Worm (Caenorhabditis elegans): ENCODE measurements around the gene C17C3.11.

The C17C3.11 gene

DNA sequence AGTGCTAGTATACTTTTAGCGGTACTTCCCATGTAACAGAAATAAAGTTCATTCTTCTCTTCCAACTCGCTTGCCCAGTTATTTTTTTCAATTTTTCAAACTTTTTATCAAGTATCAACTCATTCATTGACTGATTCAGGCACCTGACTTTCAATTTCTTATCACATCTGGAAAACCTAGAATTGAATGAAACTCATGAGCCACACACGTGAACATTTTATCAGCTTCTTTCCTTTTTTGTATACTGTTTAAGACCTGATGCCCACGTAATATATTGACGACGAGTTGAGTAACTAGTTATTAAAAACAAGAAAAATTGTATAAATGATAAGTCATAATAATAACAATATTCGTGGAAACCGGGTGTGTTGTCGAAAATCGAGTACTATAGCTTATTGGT is 15.9 kb downstream of the C17C3.11 start:
- TF ChIP-seq ahr-1 (tag; optimal IDR thresholded peaks at IDR 0.05) (no peak), C38D4.7 (GFP tag; optimal IDR thresholded peaks at IDR 0.05) (no peak), ceh-19 (GFP tag; optimal IDR thresholded peaks at IDR 0.05) (no peak), unc-55 (GFP tag; optimal IDR thresholded peaks at IDR 0.05) (no peak), elt-2 (tag; optimal IDR thresholded peaks at IDR 0.05) (no peak), syd-9 (tag; optimal IDR thresholded peaks at IDR 0.05) (no peak), T23F11.4 (GFP tag; optimal IDR thresholded peaks at IDR 0.05) (no peak), ama-1 (optimal IDR thresholded peaks at IDR 0.05) (no peak), hlh-6 (tag; optimal IDR thresholded peaks at IDR 0.05) (no peak), pqm-1 (tag; optimal IDR thresholded peaks at IDR 0.05) (no peak), Y22D7AL.16 (tag; optimal IDR thresholded peaks at IDR 0.05) (no peak), pha-4 (tag; optimal IDR thresholded peaks at IDR 0.05) (no peak), ztf-16 (tag; optimal IDR thresholded peaks at IDR 0.05) (no peak), hlh-8 (tag; optimal IDR thresholded peaks at IDR 0.05) (no peak), dve-1 (tag; optimal IDR thresholded peaks at IDR 0.05) (no peak), fax-1 (tag; optimal IDR thresholded peaks at IDR 0.05) (no peak)

DNA sequence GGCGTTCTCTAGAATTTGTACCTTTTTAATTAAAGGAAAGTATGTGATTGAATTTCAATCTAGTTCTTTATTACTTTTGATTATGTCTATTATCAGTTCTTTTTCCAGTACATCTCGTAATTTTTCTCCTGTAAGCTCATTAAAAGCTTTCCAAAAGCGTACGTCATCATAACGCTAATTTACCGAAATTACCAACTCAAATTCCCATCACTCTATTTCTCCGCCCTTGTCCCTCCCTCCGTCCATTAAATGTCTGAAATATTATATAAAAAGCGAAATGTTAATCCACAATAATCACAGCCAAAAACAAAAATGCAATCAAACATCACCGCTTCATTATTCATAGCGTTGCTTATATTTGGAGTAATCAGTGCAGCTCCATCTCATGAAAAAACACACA is 16.7 kb downstream of the C17C3.11 start, which contains the start of gene ins-12:
Gene ins-12, plus strand, starts transcription at position 301 of the 400 bp plus-strand sequence.
- TF ChIP-seq ztf-16 (tag; optimal IDR thresholded peaks at IDR 0.05) (no peak), pros-1 (tag; optimal IDR thresholded peaks at IDR 0.05) (no peak), pax-1 (tag; optimal IDR thresholded peaks at IDR 0.05) (no peak), K02D7.2 (tag; optimal IDR thresholded peaks at IDR 0.05) (no peak), unc-42 (tag; optimal IDR thresholded peaks at IDR 0.05) (no peak), ceh-6 (GFP tag; optimal IDR thresholded peaks at IDR 0.05) (no peak)

DNA sequence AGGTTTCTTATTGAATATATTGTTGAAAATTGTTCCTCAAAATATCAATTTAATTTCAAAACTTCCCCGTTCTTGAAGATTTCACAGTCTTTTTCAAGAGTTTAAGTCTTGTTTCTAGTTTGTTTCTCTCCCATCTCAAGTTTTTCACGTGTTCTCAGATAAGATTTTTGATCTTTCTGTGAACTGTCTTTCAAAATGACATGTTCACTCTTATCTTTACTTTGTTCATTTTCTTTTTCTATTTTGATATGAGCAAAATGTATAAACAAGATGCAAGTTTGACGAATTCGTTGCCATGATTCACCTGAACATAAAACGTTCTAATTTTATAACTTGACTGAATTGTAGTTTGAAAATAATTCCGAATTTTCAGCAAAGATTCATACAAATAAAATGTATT is 17.2 kb downstream of the C17C3.11 start:
- TF ChIP-seq ceh-31 (tag; optimal IDR thresholded peaks at IDR 0.05): no peak
- TF ChIP-seq ceh-14 (tag; optimal IDR thresholded peaks at IDR 0.05): no peak
- TF ChIP-seq unc-42 (tag; optimal IDR thresholded peaks at IDR 0.05): no peak
- TF ChIP-seq unc-86 (tag; optimal IDR thresholded peaks at IDR 0.05): no peak
- TF ChIP-seq ama-1 (optimal IDR thresholded peaks at IDR 0.05): no peak
- no peak for TF ChIP-seq lim-6 (tag; optimal IDR thresholded peaks at IDR 0.05)
- TF ChIP-seq ets-4 (tag; optimal IDR thresholded peaks at IDR 0.05): no peak
- TF ChIP-seq dve-1 (tag; optimal IDR thresholded peaks at IDR 0.05): no peak
- no peak for TF ChIP-seq lin-11 (tag; optimal IDR thresholded peaks at IDR 0.05)
- no peak for TF ChIP-seq ceh-18 (tag; optimal IDR thresholded peaks at IDR 0.05)
- TF ChIP-seq pqm-1 (tag; optimal IDR thresholded peaks at IDR 0.05): no peak
- TF ChIP-seq ceh-48 (tag; optimal IDR thresholded peaks at IDR 0.05): no peak
- TF ChIP-seq ceh-2 (tag; optimal IDR thresholded peaks at IDR 0.05): no peak
- no peak for TF ChIP-seq fkh-6 (tag; optimal IDR thresholded peaks at IDR 0.05)
- TF ChIP-seq ceh-6 (GFP tag; optimal IDR thresholded peaks at IDR 0.05): no peak
- TF ChIP-seq madf-2 (tag; optimal IDR thresholded peaks at IDR 0.05): no peak
- no peak for TF ChIP-seq pha-2 (tag; optimal IDR thresholded peaks at IDR 0.05)

DNA sequence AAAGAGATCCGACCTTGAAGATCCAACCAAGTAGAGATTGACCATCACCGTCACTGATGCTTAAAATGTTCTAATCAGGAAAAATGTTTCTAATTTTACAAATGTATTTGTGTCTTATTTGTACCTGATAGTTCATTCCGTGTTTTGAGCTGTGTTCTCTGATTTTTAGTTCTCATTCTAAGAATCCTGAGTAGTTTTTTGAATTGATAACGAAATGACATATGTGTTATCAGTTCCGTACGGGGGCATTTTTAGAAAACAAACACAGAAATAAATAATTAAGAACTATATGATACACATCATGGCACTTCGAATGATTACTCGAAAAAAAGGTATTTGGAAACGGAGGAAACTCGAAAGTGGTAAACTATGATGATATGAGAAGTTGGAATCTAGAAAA is 17.9 kb downstream of the C17C3.11 start:
- TF ChIP-seq unc-3 (GFP tag; conservative IDR thresholded peaks at IDR 0.05): no peak
- no peak for TF ChIP-seq unc-3 (tag; optimal IDR thresholded peaks at IDR 0.05)
- TF ChIP-seq pag-3 (tag; optimal IDR thresholded peaks at IDR 0.05; ENCODE audit: borderline replicate concordance): no peak
- no peak for TF ChIP-seq lim-6 (tag; optimal IDR thresholded peaks at IDR 0.05)
- no peak for TF ChIP-seq elt-2 (tag; optimal IDR thresholded peaks at IDR 0.05)
- TF ChIP-seq ceh-45 (GFP tag; IDR thresholded peaks at IDR 0.05): no peak
- no peak for TF ChIP-seq lin-11 (tag; optimal IDR thresholded peaks at IDR 0.05)
- TF ChIP-seq Y22D7AL.16 (tag; optimal IDR thresholded peaks at IDR 0.05): no peak

DNA sequence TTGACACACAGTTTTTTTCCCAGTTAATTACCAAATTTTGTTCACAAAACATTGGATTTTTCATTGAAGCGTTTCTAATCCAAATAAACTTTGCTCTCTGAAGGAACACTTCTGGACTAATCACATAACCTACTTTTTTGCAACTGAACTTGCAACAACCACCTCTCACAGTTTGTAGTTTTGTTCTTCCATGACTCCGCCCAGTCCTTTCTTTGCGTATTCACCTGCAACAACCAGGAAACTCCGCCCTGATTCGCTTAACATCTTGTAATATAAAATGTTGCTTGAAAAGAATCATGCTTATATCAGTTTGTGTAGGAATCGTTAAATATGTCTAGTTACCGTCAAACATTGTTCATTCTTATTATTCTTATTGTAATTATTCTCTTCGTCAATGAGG is 18.8 kb downstream of the C17C3.11 start, which contains the start of gene ins-11:
Gene ins-11, plus strand, starts transcription at position 301 of the 400 bp plus-strand sequence.
- TF ChIP-seq pag-3 (tag; optimal IDR thresholded peaks at IDR 0.05; ENCODE audit: borderline replicate concordance): no peak
- no peak for TF ChIP-seq unc-3 (GFP tag; conservative IDR thresholded peaks at IDR 0.05)
- no peak for TF ChIP-seq unc-3 (tag; optimal IDR thresholded peaks at IDR 0.05)
- TF ChIP-seq tbx-2 (tag; optimal IDR thresholded peaks at IDR 0.05): no peak
- no peak for TF ChIP-seq syd-9 (tag; optimal IDR thresholded peaks at IDR 0.05)
- no peak for TF ChIP-seq ceh-34 (tag; optimal IDR thresholded peaks at IDR 0.05)
- no peak for TF ChIP-seq che-1 (tag; optimal IDR thresholded peaks at IDR 0.05)
- no peak for TF ChIP-seq hlh-30 (tag; optimal IDR thresholded peaks at IDR 0.05; ENCODE audit: insufficient read depth)
- TF ChIP-seq pha-2 (tag; optimal IDR thresholded peaks at IDR 0.05): no peak
- TF ChIP-seq nhr-232 (tag; optimal IDR thresholded peaks at IDR 0.05): no peak
- TF ChIP-seq odd-2 (tag; optimal IDR thresholded peaks at IDR 0.05): no peak
- TF ChIP-seq dve-1 (tag; optimal IDR thresholded peaks at IDR 0.05): no peak
- TF ChIP-seq zip-5 (tag; optimal IDR thresholded peaks at IDR 0.05): no peak
- no peak for TF ChIP-seq pqm-1 (tag; optimal IDR thresholded peaks at IDR 0.05)
- TF ChIP-seq lin-11 (tag; optimal IDR thresholded peaks at IDR 0.05): no peak
- TF ChIP-seq ceh-48 (tag; optimal IDR thresholded peaks at IDR 0.05): no peak
- TF ChIP-seq ceh-18 (tag; optimal IDR thresholded peaks at IDR 0.05): no peak
- no peak for TF ChIP-seq ceh-30 (tag; optimal IDR thresholded peaks at IDR 0.05)
- no peak for TF ChIP-seq C08G9.2 (tag; optimal IDR thresholded peaks at IDR 0.05)
- TF ChIP-seq ceh-31 (tag; optimal IDR thresholded peaks at IDR 0.05): no peak
